Worm (Caenorhabditis elegans): ENCODE results near the gene srlf-19.

srlf-19 gene

DNA sequence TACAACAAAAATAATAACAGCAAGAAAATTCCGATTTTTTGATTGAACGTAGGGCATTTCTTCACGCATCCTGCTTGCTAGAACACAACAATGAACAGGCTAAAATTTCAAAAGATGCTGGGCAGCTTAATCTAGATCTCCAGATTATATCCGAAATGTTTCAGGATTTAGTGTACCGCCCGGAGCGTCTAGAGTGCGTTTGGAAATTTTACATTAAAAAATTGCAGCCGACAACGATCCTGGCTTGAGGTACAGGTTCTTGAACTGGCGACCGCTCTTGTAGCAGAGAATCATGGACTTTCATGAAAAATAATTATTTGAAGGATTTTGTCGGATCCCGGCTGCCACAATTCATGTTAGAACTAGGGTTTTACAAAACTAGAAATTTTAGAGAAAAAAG is 42.7 kb downstream of the srlf-19 start, which contains the start of gene C14C6.6:
TSS of gene C14C6.6 (minus strand) at position 101 of the 400 bp plus-strand sequence.
- TF ChIP-seq somi-1 (GFP tag; optimal IDR thresholded peaks at IDR 0.05): no peak
- TF ChIP-seq ztf-22 (GFP tag; optimal IDR thresholded peaks at IDR 0.05): no peak
- no peak for TF ChIP-seq zim-3 (tag; optimal IDR thresholded peaks at IDR 0.05)
- no peak for TF ChIP-seq lag-1 (GFP tag; IDR thresholded peaks at IDR 0.05)
- TF ChIP-seq sea-2 (GFP tag; IDR thresholded peaks at IDR 0.05): no peak
- no peak for TF ChIP-seq ztf-26 (tag; optimal IDR thresholded peaks at IDR 0.05)
- no peak for TF ChIP-seq ceh-79 (tag; optimal IDR thresholded peaks at IDR 0.05)
- TF ChIP-seq nhr-80 (tag; optimal IDR thresholded peaks at IDR 0.05): no peak
- no peak for TF ChIP-seq F57A8.1 (GFP tag; optimal IDR thresholded peaks at IDR 0.05)

DNA sequence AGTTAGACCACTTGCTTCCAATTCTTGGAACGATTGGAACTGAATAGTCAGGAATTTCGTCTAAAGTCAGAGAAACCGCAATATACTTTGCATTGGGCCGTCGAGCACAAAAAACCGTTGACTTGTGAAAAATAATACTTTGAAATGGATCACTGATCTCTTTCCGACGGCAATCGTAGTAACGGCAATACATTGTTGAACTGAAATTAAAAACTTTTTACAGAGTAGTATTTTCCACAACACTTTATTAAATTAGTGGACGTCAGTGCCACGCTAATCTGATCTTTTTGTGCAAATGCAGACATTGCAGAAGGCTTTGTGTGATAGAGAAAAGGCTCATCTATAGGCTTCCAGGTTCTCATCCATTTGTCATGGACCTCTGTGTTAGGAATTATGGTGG is 47.1 kb downstream of the srlf-19 start:
- TF ChIP-seq ceh-100 (GFP tag; IDR thresholded peaks at IDR 0.05) (no peak), sea-2 (GFP tag; IDR thresholded peaks at IDR 0.05) (no peak), ztf-28 (GFP tag; IDR thresholded peaks at IDR 0.05) (no peak), ccch-3 (GFP tag; optimal IDR thresholded peaks at IDR 0.05) (no peak), Y53F4B.3 (GFP tag; IDR thresholded peaks at IDR 0.05) (no peak)

DNA sequence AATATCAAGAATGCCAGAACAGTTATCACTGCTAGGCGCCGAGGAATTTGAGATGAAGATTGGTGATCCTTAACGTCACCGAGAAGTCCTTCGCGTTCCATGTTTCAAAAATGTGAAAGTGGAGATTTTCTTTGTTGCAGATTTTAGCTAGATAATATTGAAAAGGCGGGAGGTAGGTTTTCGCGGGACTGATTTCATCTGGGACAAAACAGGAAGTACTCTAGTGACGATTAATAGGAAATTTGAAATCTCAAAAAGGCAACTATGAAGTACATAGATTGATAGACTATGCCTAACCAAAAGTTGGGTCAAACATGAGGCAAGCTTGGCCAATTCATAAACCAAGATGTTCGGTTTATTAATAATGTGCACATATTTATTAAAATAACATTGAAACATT is 47.8 kb downstream of the srlf-19 start, which contains the start of gene C14C6.8:
TSS of gene C14C6.8 (minus strand) at position 101 of the 400 bp plus-strand sequence.
- TF ChIP-seq ZK185.1 (tag; optimal IDR thresholded peaks at IDR 0.05; ENCODE audit: poor library complexity, severe bottlenecking) (no peak), hsf-1 (GFP tag; IDR thresholded peaks at IDR 0.05) (no peak)
